Fruit fly (Drosophila melanogaster) whole organism, embryonic: ENCODE data around the gene Sys1.

Source experiments
- Atf3 ChIP-seq: fragments of 200-800 bp; sonication (Bioruptor generic); optimal IDR thresholded peaks from 3 replicates; lab custom pipeline; 2016; ENCODE audit warnings: missing biosample characterization, missing genetic modification characterization
- Bgb ChIP-seq: fragments of 200-800 bp; sonication (Bioruptor generic); IDR thresholded peaks from 2 replicates; pipeline ENCODE4 v1.3.6; 2022; ENCODE audit warnings: missing biosample characterization, missing genetic modification characterization; ENCODE audit not compliant: partially characterized antibody
- CG12942 ChIP-seq: fragments of 200-800 bp; sonication (Bioruptor generic); optimal IDR thresholded peaks from 3 replicates; lab custom pipeline; 2016; ENCODE audit warnings: missing biosample characterization, missing genetic modification characterization
- CG14860 ChIP-seq: fragments of 200-800 bp; sonication (Bioruptor generic); IDR thresholded peaks from 3 replicates; pipeline ENCODE4 v1.3.6; 2022; ENCODE audit warnings: missing biosample characterization, missing genetic modification characterization; ENCODE audit not compliant: partially characterized antibody
- CG16779 ChIP-seq: fragments of 200-800 bp; sonication (Bioruptor generic); IDR thresholded peaks from 2 replicates; pipeline ENCODE4 v1.3.6; 2022; ENCODE audit warnings: missing biosample characterization, missing genetic modification characterization
- CG16863 ChIP-seq: fragments of 200-800 bp; sonication (Bioruptor generic); optimal IDR thresholded peaks from 3 replicates; lab custom pipeline; 2016; ENCODE audit warnings: missing biosample characterization, missing genetic modification characterization
- CG3281 ChIP-seq: fragments of 200-800 bp; sonication (Bioruptor generic); optimal IDR thresholded peaks from 3 replicates; lab custom pipeline; 2017; ENCODE audit warnings: missing biosample characterization, mild to moderate bottlenecking, missing genetic modification characterization
- CG33557 ChIP-seq: fragments of 200-800 bp; sonication (Bioruptor generic); optimal IDR thresholded peaks from 2 replicates; lab custom pipeline; 2019; ENCODE audit warnings: missing biosample characterization, mild to moderate bottlenecking, missing genetic modification characterization, moderate library complexity
- CG34376 ChIP-seq: fragments of 200-800 bp; sonication (Bioruptor generic); optimal IDR thresholded peaks from 2 replicates; lab custom pipeline; 2018; ENCODE audit warnings: missing biosample characterization, mild to moderate bottlenecking, missing genetic modification characterization
- CG3847 ChIP-seq: fragments of 200-800 bp; sonication (Bioruptor generic); IDR thresholded peaks from 2 replicates; pipeline ENCODE4 v1.3.6; 2022; ENCODE audit warnings: missing biosample characterization, missing genetic modification characterization
- CG4328 ChIP-seq: fragments of 200-800 bp; sonication (Bioruptor generic); optimal IDR thresholded peaks from 3 replicates; lab custom pipeline; 2017; ENCODE audit warnings: missing biosample characterization, missing genetic modification reagents, missing genetic modification characterization
- CG4424 ChIP-seq: fragments of 200-800 bp; sonication (Bioruptor generic); optimal IDR thresholded peaks from 3 replicates; lab custom pipeline; 2016; ENCODE audit warnings: missing biosample characterization, missing genetic modification characterization
- CG4820 ChIP-seq: fragments of 200-800 bp; sonication (Bioruptor generic); optimal IDR thresholded peaks from 3 replicates; lab custom pipeline; 2016; ENCODE audit warnings: missing biosample characterization, missing genetic modification characterization
- CG5245 ChIP-seq: fragments of 200-800 bp; sonication (Bioruptor generic); optimal IDR thresholded peaks from 3 replicates; lab custom pipeline; 2016; ENCODE audit warnings: missing biosample characterization, missing genetic modification characterization
- CG7786 ChIP-seq: fragments of 200-800 bp; sonication (Bioruptor generic); optimal IDR thresholded peaks from 2 replicates; lab custom pipeline; 2016; ENCODE audit warnings: missing biosample characterization, missing genetic modification characterization
- CG7928 ChIP-seq: fragments of 200-800 bp; sonication (Bioruptor generic); optimal IDR thresholded peaks from 2 replicates; lab custom pipeline; 2017; ENCODE audit warnings: missing biosample characterization, mild to moderate bottlenecking, missing genetic modification characterization
- CG8290 ChIP-seq, 3 experiments: fragments of 200-800 bp; sonication (Bioruptor generic); optimal IDR thresholded peaks; 2 replicates each; lab custom pipeline; 2016 to 2019; ENCODE audit warnings: missing biosample characterization in 3 of 3, missing genetic modification characterization in 3 of 3, mild to moderate bottlenecking in 2 of 3, moderate library complexity in 1 of 3
- Deaf1 ChIP-seq: fragments of 200-800 bp; optimal IDR thresholded peaks from 3 replicates; lab custom pipeline; 2019; ENCODE audit warnings: missing biosample characterization, mild to moderate bottlenecking, missing genetic modification characterization, moderate library complexity
- Doc3 ChIP-seq: fragments of 200-800 bp; sonication (Bioruptor generic); IDR thresholded peaks from 3 replicates; pipeline ENCODE4 v1.3.6; 2022; ENCODE audit warnings: missing biosample characterization, missing genetic modification characterization; ENCODE audit not compliant: partially characterized antibody
- Drgx ChIP-seq: fragments of 200-800 bp; sonication (Bioruptor generic); IDR thresholded peaks from 2 replicates; pipeline ENCODE4 v1.3.6; 2022; ENCODE audit warnings: missing biosample characterization, missing genetic modification characterization
- H15 ChIP-seq: fragments of 200-800 bp; sonication (Bioruptor generic); IDR thresholded peaks from 3 replicates; pipeline ENCODE4 v1.3.6; 2022; ENCODE audit warnings: missing biosample characterization, missing genetic modification characterization
- HLH4C ChIP-seq: fragments of 200-800 bp; sonication (Bioruptor generic); IDR thresholded peaks from 3 replicates; pipeline ENCODE4 v1.3.6; 2022; ENCODE audit warnings: missing biosample characterization, missing genetic modification characterization; ENCODE audit not compliant: partially characterized antibody
- MESR4 ChIP-seq: fragments of 200-800 bp; sonication (Bioruptor generic); optimal IDR thresholded peaks from 2 replicates; lab custom pipeline; 2018; ENCODE audit warnings: missing biosample characterization, mild to moderate bottlenecking, missing genetic modification characterization, moderate library complexity
- Mad ChIP-seq: fragments of 200-800 bp; sonication (Bioruptor generic); optimal IDR thresholded peaks from 2 replicates; lab custom pipeline; 2016; ENCODE audit warnings: missing biosample characterization, missing genetic modification characterization
- Six4 ChIP-seq: fragments of 200-800 bp; sonication (Bioruptor generic); optimal IDR thresholded peaks from 2 replicates; lab custom pipeline; 2016; ENCODE audit warnings: missing biosample characterization, missing genetic modification characterization
- Ssrp ChIP-seq: fragments of 200-800 bp; sonication (Bioruptor generic); optimal IDR thresholded peaks from 2 replicates; lab custom pipeline; 2018; ENCODE audit warnings: missing biosample characterization, mild to moderate bottlenecking, missing genetic modification characterization, moderate library complexity
- Xbp1 ChIP-seq: fragments of 200-800 bp; sonication (Bioruptor generic); optimal IDR thresholded peaks from 3 replicates; lab custom pipeline; 2016; ENCODE audit warnings: missing biosample characterization, mild to moderate bottlenecking, missing genetic modification characterization
- al ChIP-seq: fragments of 200-800 bp; sonication (Bioruptor generic); IDR thresholded peaks from 2 replicates; pipeline ENCODE4 v1.3.6; 2022; ENCODE audit warnings: missing biosample characterization, missing genetic modification characterization
- amos ChIP-seq: fragments of 200-800 bp; sonication (Bioruptor generic); IDR thresholded peaks from 2 replicates; pipeline ENCODE4 v1.3.6; 2022; ENCODE audit warnings: missing biosample characterization, missing genetic modification characterization; ENCODE audit not compliant: partially characterized antibody
- ara ChIP-seq: fragments of 200-800 bp; sonication (Bioruptor generic); IDR thresholded peaks from 2 replicates; pipeline ENCODE4 v1.3.6; 2022; ENCODE audit warnings: missing biosample characterization, missing genetic modification characterization
- az2 ChIP-seq: fragments of 200-800 bp; sonication (Bioruptor generic); optimal IDR thresholded peaks from 3 replicates; lab custom pipeline; 2016; ENCODE audit warnings: missing biosample characterization, missing genetic modification characterization
- bab2 ChIP-seq: fragments of 200-800 bp; sonication (Bioruptor generic); optimal IDR thresholded peaks from 2 replicates; lab custom pipeline; 2016; ENCODE audit warnings: missing biosample characterization, missing genetic modification characterization
- bsh ChIP-seq, 2 experiments: fragments of 200-800 bp; sonication (Bioruptor generic); optimal IDR thresholded peaks; 2 replicates each; lab custom pipeline; 2017 to 2018; ENCODE audit warnings: mild to moderate bottlenecking in 2 of 2, missing biosample characterization in 2 of 2, missing genetic modification characterization in 2 of 2, moderate library complexity in 1 of 2
- chn ChIP-seq: fragments of 200-800 bp; sonication (Bioruptor generic); optimal IDR thresholded peaks from 2 replicates; lab custom pipeline; 2016; ENCODE audit warnings: missing biosample characterization, missing genetic modification characterization
- emc ChIP-seq: fragments of 200-800 bp; sonication (Bioruptor generic); optimal IDR thresholded peaks from 2 replicates; lab custom pipeline; 2016; ENCODE audit warnings: missing biosample characterization, missing genetic modification characterization
- hkb ChIP-seq, 2 experiments: fragments of 200-800 bp in 1 of 2; fragments of >200 bp in 1 of 2; sonication (Bioruptor generic) in 1 of 2; IDR thresholded peaks in 1 of 2; optimal IDR thresholded peaks in 1 of 2; 2 replicates each; pipeline versions ENCODE4 v1.3.6 to Lab custom; 2017 to 2022; ENCODE audit warnings: missing biosample characterization in 1 of 2, missing genetic modification characterization in 1 of 2
- kay ChIP-seq: fragments of 200-800 bp; sonication (Bioruptor generic); optimal IDR thresholded peaks from 2 replicates; lab custom pipeline; 2016; ENCODE audit warnings: missing biosample characterization, missing genetic modification characterization
- maf-S ChIP-seq: fragments of 200-800 bp; sonication (Bioruptor generic); optimal IDR thresholded peaks from 2 replicates; lab custom pipeline; 2016; ENCODE audit warnings: missing biosample characterization, missing genetic modification characterization
- mirr ChIP-seq: fragments of 200-800 bp; sonication (Bioruptor generic); optimal IDR thresholded peaks from 3 replicates; lab custom pipeline; 2018; ENCODE audit warnings: missing biosample characterization, mild to moderate bottlenecking, missing genetic modification characterization
- nmo ChIP-seq: fragments of 200-800 bp; sonication (Bioruptor generic); optimal IDR thresholded peaks from 2 replicates; lab custom pipeline; 2018; ENCODE audit warnings: missing biosample characterization, mild to moderate bottlenecking, missing genetic modification characterization, moderate library complexity
- pho ChIP-seq: fragments of 200-800 bp; sonication (Bioruptor generic); optimal IDR thresholded peaks from 2 replicates; lab custom pipeline; 2016; ENCODE audit warnings: missing biosample characterization, missing genetic modification characterization
- pzg ChIP-seq: fragments of 200-800 bp; sonication (Bioruptor generic); optimal IDR thresholded peaks from 3 replicates; lab custom pipeline; 2018; ENCODE audit warnings: missing biosample characterization, mild to moderate bottlenecking, missing genetic modification characterization, moderate library complexity
- sd ChIP-seq: fragments of 200-800 bp; sonication (Bioruptor generic); optimal IDR thresholded peaks from 3 replicates; lab custom pipeline; 2018; ENCODE audit warnings: missing biosample characterization, mild to moderate bottlenecking, missing genetic modification characterization, moderate library complexity
- shn ChIP-seq: fragments of 200-800 bp; sonication (Bioruptor generic); optimal IDR thresholded peaks from 3 replicates; lab custom pipeline; 2016; ENCODE audit warnings: missing biosample characterization, missing genetic modification characterization
- stwl ChIP-seq: fragments of 200-800 bp; sonication (Bioruptor generic); optimal IDR thresholded peaks from 3 replicates; lab custom pipeline; 2018; ENCODE audit warnings: missing biosample characterization, mild to moderate bottlenecking, missing genetic modification characterization, moderate library complexity
- trem ChIP-seq: fragments of 200-800 bp; optimal IDR thresholded peaks from 3 replicates; lab custom pipeline; 2019; ENCODE audit warnings: missing biosample characterization, mild to moderate bottlenecking, missing genetic modification characterization, moderate library complexity
- unc-4 ChIP-seq: fragments of 200-800 bp; sonication (Bioruptor generic); IDR thresholded peaks from 2 replicates; pipeline ENCODE4 v1.3.6; 2022; ENCODE audit warnings: missing biosample characterization, missing genetic modification characterization; ENCODE audit not compliant: partially characterized antibody
- wek ChIP-seq: fragments of 200-800 bp; sonication (Bioruptor generic); optimal IDR thresholded peaks from 3 replicates; lab custom pipeline; 2018; ENCODE audit warnings: missing biosample characterization, mild to moderate bottlenecking, missing genetic modification characterization, moderate library complexity

Sys1 gene

DNA sequence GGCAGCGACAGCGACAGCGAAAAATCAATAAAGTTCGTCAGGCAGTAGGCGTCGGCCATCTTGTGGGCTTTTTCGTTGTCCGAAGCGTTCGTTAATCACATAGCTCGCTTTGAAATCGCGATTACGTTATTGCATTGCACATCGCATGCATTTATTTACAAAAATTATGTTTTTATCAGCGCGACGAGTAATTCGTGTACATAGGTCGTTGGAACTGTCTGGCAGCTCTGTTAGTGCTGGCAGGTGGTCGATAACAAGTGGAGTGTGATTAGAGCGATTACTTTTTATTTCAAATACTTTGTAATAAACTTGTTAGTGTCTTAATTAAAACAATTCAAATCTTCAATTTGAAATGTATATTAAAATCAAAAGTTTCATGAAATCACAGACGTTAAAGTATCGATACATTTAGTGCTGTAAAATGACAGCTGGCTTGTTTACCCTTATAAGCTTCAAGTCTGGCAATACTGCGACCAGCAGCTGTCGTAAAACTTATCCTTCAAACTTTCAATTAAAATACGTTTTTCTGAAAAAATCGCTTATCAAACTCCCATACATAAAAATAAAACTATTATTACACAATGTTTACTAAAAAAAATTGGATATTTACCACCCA, 11.2 kb downstream of the Sys1 start, which contains the start of gene CG8032 (continued):
- no peak for TF ChIP-seq wek (GFP tag; lab: Kevin White, UChicago)
- TF ChIP-seq amos = peak; percentile 59
- peak; percentile 20 for TF ChIP-seq pho
- peak; percentile 71 for TF ChIP-seq MESR4 (GFP tag; lab: Kevin White, UChicago)
- TF ChIP-seq CG4424 (GFP tag; lab: Kevin White, UChicago) = peak; percentile 41
- TF ChIP-seq Six4 (GFP tag; lab: Kevin White, UChicago) = peak; percentile 4
- peak; percentile 60 for TF ChIP-seq CG16863 (GFP tag; lab: Kevin White, UChicago)
- peak; percentile 56 for TF ChIP-seq Xbp1 (GFP tag; lab: Kevin White, UChicago)
- peak; percentile 44 for TF ChIP-seq CG4820 (GFP tag; lab: Kevin White, UChicago)
- peak; percentile 32 for TF ChIP-seq CG12942 (GFP tag; lab: Kevin White, UChicago)
- peak; percentile 65 for TF ChIP-seq Bgb (GFP tag; lab: Robert Waterston, UW)
- peak; percentile 59; the same call in 2 of the 3 replicates for TF ChIP-seq HLH4C (GFP tag; lab: Robert Waterston, UW)
- TF ChIP-seq CG8290 (GFP tag; optimal IDR thresholded peaks at IDR 0.05; lab: Kevin White, UChicago) = peak; percentile 80
- TF ChIP-seq CG8290 (tag; optimal IDR thresholded peaks at IDR 0.05; lab: Kevin White, UChicago) = peak; percentile 53 to 84
- peak; percentile 65 for TF ChIP-seq stwl (tag; lab: Kevin White, UChicago)
- peak; percentile 54 for TF ChIP-seq Mad (GFP tag; lab: Kevin White, UChicago)
- peak; percentile 53 for TF ChIP-seq CG4328 (GFP tag; lab: Kevin White, UChicago)
- peak; percentile 36 for TF ChIP-seq shn (GFP tag; lab: Kevin White, UChicago)
- no peak for TF ChIP-seq ara (GFP tag; lab: Robert Waterston, UW)
- peak; percentile 65 for TF ChIP-seq Doc3 (GFP tag; lab: Robert Waterston, UW)
- TF ChIP-seq trem (tag; lab: Kevin White, UChicago) = peak; percentile 83
- peak; percentile 11 for TF ChIP-seq CG5245 (GFP tag; lab: Kevin White, UChicago)
- TF ChIP-seq unc-4 (GFP tag; lab: Robert Waterston, UW) = peak; percentile 71
- no peak for TF ChIP-seq CG3281 (GFP tag; lab: Kevin White, UChicago)
- TF ChIP-seq H15 (GFP tag; lab: Robert Waterston, UW) = peak; percentile 22; the same call in 1 of the 3 replicates
- TF ChIP-seq az2 (GFP tag; lab: Kevin White, UChicago) = peak; percentile 35
- TF ChIP-seq CG7928 (GFP tag; lab: Kevin White, UChicago) = no peak
- TF ChIP-seq sd = no peak
- TF ChIP-seq Drgx (GFP tag; lab: Robert Waterston, UW) = no peak
- TF ChIP-seq chn (GFP tag; lab: Kevin White, UChicago) = peak; percentile 21
- TF ChIP-seq CG34376 (GFP tag; lab: Kevin White, UChicago) = peak; percentile 30
- peak; percentile 74 for TF ChIP-seq CG3847 (GFP tag; lab: Robert Waterston, UW)
- TF ChIP-seq nmo (GFP tag; lab: Kevin White, UChicago) = peak; percentile 60
- no peak for TF ChIP-seq hkb (optimal IDR thresholded peaks at IDR 0.05; lab: Kevin White, UChicago)
- TF ChIP-seq hkb (GFP tag; IDR thresholded peaks at IDR 0.05; lab: Robert Waterston, UW) = 0 out of 2 replicates have a peak, but pooled peaks have one; percentile 15
- TF ChIP-seq emc (GFP tag; lab: Kevin White, UChicago) = peak; percentile 2
- peak in 1 of 2 experiments; percentile 38 for TF ChIP-seq bsh (GFP tag; optimal IDR thresholded peaks at IDR 0.05; lab: Kevin White, UChicago)
- no peak for TF ChIP-seq Ssrp (tag; lab: Kevin White, UChicago)
- TF ChIP-seq al (GFP tag; lab: Robert Waterston, UW) = 0 out of 2 replicates have a peak, but pooled peaks have one; percentile 19
- TF ChIP-seq CG33557 (GFP tag; lab: Kevin White, UChicago) = peak; percentile 32
- TF ChIP-seq mirr (GFP tag; lab: Kevin White, UChicago) = peak; percentile 6
- TF ChIP-seq bab2 (GFP tag; lab: Kevin White, UChicago) = peak; percentile 68
- peak; percentile 52 for TF ChIP-seq kay (GFP tag; lab: Kevin White, UChicago)
- TF ChIP-seq Deaf1 (tag; lab: Kevin White, UChicago) = peak; percentile 33
- TF ChIP-seq maf-S = peak; percentile 70
- TF ChIP-seq Atf3 (GFP tag; lab: Kevin White, UChicago) = peak; percentile 13
- TF ChIP-seq CG16779 (GFP tag; lab: Robert Waterston, UW) = no peak
- peak; percentile 51; the same call in 1 of the 3 replicates for TF ChIP-seq CG14860 (GFP tag; lab: Robert Waterston, UW)
- peak; percentile 35 for TF ChIP-seq CG7786
- TF ChIP-seq pzg (GFP tag; lab: Kevin White, UChicago) = peak; percentile 75
